Worm (Caenorhabditis elegans): Measurements from ENCODE around the gene pat-2.

The pat-2 gene

ce11 chrIII:8792251-8792650 is 26.4 kb upstream of the pat-2 start, which contains the start of gene ztf-1:
ztf-1 (minus strand) TSS chrIII:8792351.
- TF ChIP-seq ztf-3 (GFP tag; optimal IDR thresholded peaks at IDR 0.05) (no peak), mel-28 (tag; optimal IDR thresholded peaks at IDR 0.05; ENCODE audit: borderline replicate concordance) (no peak), snpc-1.1 (tag; optimal IDR thresholded peaks at IDR 0.05; ENCODE audit: insufficient read depth) (no peak), unc-130 (GFP tag; optimal IDR thresholded peaks at IDR 0.05) (no peak), cebp-2 (GFP tag; IDR thresholded peaks at IDR 0.05) (no peak), madf-10 (tag; optimal IDR thresholded peaks at IDR 0.05) (no peak), ztf-6 (GFP tag; IDR thresholded peaks at IDR 0.05) (no peak), Y53F4B.3 (GFP tag; IDR thresholded peaks at IDR 0.05) (no peak), nhr-27 (tag; optimal IDR thresholded peaks at IDR 0.05) (no peak), tlf-1 (GFP tag; optimal IDR thresholded peaks at IDR 0.05) (no peak), xnd-1 (tag; optimal IDR thresholded peaks at IDR 0.05) (no peak), sdz-38 (tag; optimal IDR thresholded peaks at IDR 0.05) (no peak), unc-62 (GFP tag; optimal IDR thresholded peaks at IDR 0.05) (no peak)

- peak; percentile 43 for TF ChIP-seq tbp1 (GFP tag; optimal IDR thresholded peaks at IDR 0.05)
- no peak for TF ChIP-seq ztf-6 (GFP tag; IDR thresholded peaks at IDR 0.05)
- TF ChIP-seq repo-1 (tag; optimal IDR thresholded peaks at IDR 0.05): no peak
- no peak for TF ChIP-seq bed-1 (GFP tag; IDR thresholded peaks at IDR 0.05)
- no peak for TF ChIP-seq ztf-22 (GFP tag; optimal IDR thresholded peaks at IDR 0.05)
- TF ChIP-seq nhr-80 (tag; optimal IDR thresholded peaks at IDR 0.05): peak; percentile 88
- TF ChIP-seq aptf-2 (GFP tag; conservative IDR thresholded peaks at IDR 0.05): no peak
- TF ChIP-seq efl-1 (GFP tag; optimal IDR thresholded peaks at IDR 0.05): peak; percentile 64
- TF ChIP-seq cebp-1 (GFP tag; IDR thresholded peaks at IDR 0.05): 0 out of 2 replicates have a peak, but pooled peaks have one; percentile 9
- peak; percentile 73 for TF ChIP-seq cebp-1 (tag; optimal IDR thresholded peaks at IDR 0.05)
- TF ChIP-seq Y53F4B.3 (GFP tag; IDR thresholded peaks at IDR 0.05): no peak
- TF ChIP-seq fkh-3 (tag; optimal IDR thresholded peaks at IDR 0.05): no peak
- TF ChIP-seq F23B12.7 (tag; optimal IDR thresholded peaks at IDR 0.05; ENCODE audit: insufficient read depth): no peak
- TF ChIP-seq Y67H2A.10 (GFP tag; conservative IDR thresholded peaks at IDR 0.05): no peak
- peak; percentile 69 for TF ChIP-seq hsf-1 (GFP tag; IDR thresholded peaks at IDR 0.05)
- no peak for TF ChIP-seq F10E7.11 (tag; optimal IDR thresholded peaks at IDR 0.05)
- no peak for TF ChIP-seq ccch-3 (GFP tag; optimal IDR thresholded peaks at IDR 0.05)
- TF ChIP-seq T26A5.8 (tag; optimal IDR thresholded peaks at IDR 0.05): no peak
- TF ChIP-seq C17E4.6 (GFP tag; IDR thresholded peaks at IDR 0.05): no peak
- TF ChIP-seq xnd-1 (tag; optimal IDR thresholded peaks at IDR 0.05): no peak
- no peak for TF ChIP-seq him-1 (tag; optimal IDR thresholded peaks at IDR 0.05)
- 0 out of 2 replicates have a peak, but pooled peaks have one; percentile 54 for TF ChIP-seq egl-18 (GFP tag; IDR thresholded peaks at IDR 0.05)
- no peak for TF ChIP-seq somi-1 (GFP tag; optimal IDR thresholded peaks at IDR 0.05)
- TF ChIP-seq T07F8.4 (tag; optimal IDR thresholded peaks at IDR 0.05): no peak
- no peak for TF ChIP-seq B0019.2 (GFP tag; conservative IDR thresholded peaks at IDR 0.05)
- no peak for TF ChIP-seq snpc-1.1 (tag; optimal IDR thresholded peaks at IDR 0.05; ENCODE audit: insufficient read depth)
- TF ChIP-seq pha-4 (tag; optimal IDR thresholded peaks at IDR 0.05): peak; percentile 39
- no peak for TF ChIP-seq let-607 (tag; optimal IDR thresholded peaks at IDR 0.05)
- TF ChIP-seq tbx-9 (tag; optimal IDR thresholded peaks at IDR 0.05; ENCODE audit: borderline replicate concordance): no peak
- TF ChIP-seq zfh-2 (GFP tag; conservative IDR thresholded peaks at IDR 0.05): peak; percentile 83
- TF ChIP-seq dpff-1 (tag; optimal IDR thresholded peaks at IDR 0.05): no peak
- TF ChIP-seq hmg-1.2 (GFP tag; IDR thresholded peaks at IDR 0.05): peak; percentile 86
- no peak for TF ChIP-seq snpc-1.3 (tag; optimal IDR thresholded peaks at IDR 0.05; ENCODE audit: insufficient read depth)
- no peak for TF ChIP-seq F57A8.1 (GFP tag; optimal IDR thresholded peaks at IDR 0.05)
- TF ChIP-seq rcor-1 (GFP tag; IDR thresholded peaks at IDR 0.05): 0 out of 2 replicates have a peak, but pooled peaks have one; percentile 23
- peak; percentile 44 for TF ChIP-seq nhr-90 (tag; optimal IDR thresholded peaks at IDR 0.05)
- peak; percentile 45; the same call in 1 of the 2 replicates for TF ChIP-seq ekl-4 (GFP tag; IDR thresholded peaks at IDR 0.05)
- TF ChIP-seq madf-10 (tag; optimal IDR thresholded peaks at IDR 0.05): peak; percentile 37
- no peak for TF ChIP-seq nhr-27 (tag; optimal IDR thresholded peaks at IDR 0.05)
These were observed 23.9 kb upstream of the pat-2 start for ce11 chrIII:8794793-8795192.
